Worm (Caenorhabditis elegans) whole organism, midembryonic: ENCODE measurements around the gene sfxn-1.3.

Source experiments
- T22C8.4 ChIP-seq: fragments of 200-800 bp; sonication (Bioruptor generic); IDR thresholded peaks from 2 replicates; pipeline ENCODE4 v1.3.6; 2022; ENCODE audit warnings: missing genetic modification characterization, missing compliant biosample characterization
- cog-1 ChIP-seq: sonication (generic microtip); optimal IDR thresholded peaks from 2 replicates; lab custom pipeline; 2016; ENCODE audit warnings: missing genetic modification characterization, missing compliant biosample characterization
- flt-1 ChIP-seq: fragments of 200-800 bp; sonication (Bioruptor generic); IDR thresholded peaks from 2 replicates; pipeline ENCODE4 v1.3.6; 2022; ENCODE audit warnings: missing genetic modification characterization, missing compliant biosample characterization
- klf-2 ChIP-seq: fragments of 200-800 bp; sonication (Bioruptor generic); conservative IDR thresholded peaks from 2 replicates; pipeline ENCODE4 v1.3.6; 2022; ENCODE audit warnings: missing genetic modification reagents, missing genetic modification characterization, missing compliant biosample characterization
- med-1 ChIP-seq: sonication (generic microtip); optimal IDR thresholded peaks from 2 replicates; lab custom pipeline; 2017; ENCODE audit warnings: missing genetic modification characterization, mild to moderate bottlenecking, missing compliant biosample characterization, antibody characterized with exemption, missing genetic modification reagents; ENCODE audit not compliant: insufficient read depth
- ref-1 ChIP-seq: fragments of 200-800 bp; sonication (Bioruptor generic); conservative IDR thresholded peaks from 2 replicates; pipeline ENCODE4 v1.3.6; 2022; ENCODE audit warnings: missing genetic modification reagents, missing genetic modification characterization, missing compliant biosample characterization
- tab-1 ChIP-seq: fragments of 200-800 bp; sonication (Bioruptor generic); IDR thresholded peaks from 2 replicates; pipeline ENCODE4 v1.3.6; 2022; ENCODE audit warnings: missing genetic modification characterization, missing compliant biosample characterization
- ztf-23 ChIP-seq: fragments of 200-800 bp; sonication (Bioruptor generic); IDR thresholded peaks from 2 replicates; pipeline ENCODE4 v1.3.6; 2022; ENCODE audit warnings: missing genetic modification reagents, missing genetic modification characterization, missing compliant biosample characterization
- ztf-29 ChIP-seq: fragments of 200-800 bp; sonication (Bioruptor generic); IDR thresholded peaks from 2 replicates; pipeline ENCODE4 v1.3.6; 2022; ENCODE audit warnings: missing genetic modification reagents, missing genetic modification characterization, missing compliant biosample characterization

sfxn-1.3 gene

DNA sequence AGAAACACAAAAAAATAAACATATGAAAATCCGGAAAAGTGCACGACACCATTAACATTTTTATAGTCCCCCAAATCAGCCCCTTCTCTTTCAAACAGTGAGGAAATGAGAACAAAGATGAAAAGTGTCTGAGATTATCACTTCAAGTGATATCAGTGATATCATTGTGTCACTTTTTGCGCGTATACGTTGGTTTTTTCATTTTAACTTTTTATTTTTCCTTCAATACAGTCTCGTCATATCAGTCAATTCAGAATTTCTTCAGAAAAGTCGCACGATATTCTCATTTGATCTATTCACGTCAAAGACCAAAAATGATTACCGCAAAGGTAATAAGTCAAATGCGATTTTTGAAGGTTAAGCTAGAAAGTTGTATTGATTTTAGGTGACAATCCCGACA is 21.9 kb upstream of the sfxn-1.3 start, which contains the start of gene twk-34:
twk-34 (plus strand) TSS at position 216 of the 400 bp plus-strand sequence.
- TF ChIP-seq T22C8.4 (GFP tag; lab: Robert Waterston, UW) (no peak), med-1 (GFP tag; lab: Kevin White, UChicago) (no peak), klf-2 (GFP tag; lab: Robert Waterston, UW) (no peak), tab-1 (GFP tag; lab: Robert Waterston, UW) (no peak), ztf-23 (GFP tag; lab: Robert Waterston, UW) (no peak), cog-1 (tag; lab: Kevin White, UChicago) (no peak), ref-1 (GFP tag; lab: Robert Waterston, UW) (no peak), ztf-29 (GFP tag; lab: Robert Waterston, UW) (no peak), flt-1 (GFP tag; lab: Robert Waterston, UW) (no peak)

DNA sequence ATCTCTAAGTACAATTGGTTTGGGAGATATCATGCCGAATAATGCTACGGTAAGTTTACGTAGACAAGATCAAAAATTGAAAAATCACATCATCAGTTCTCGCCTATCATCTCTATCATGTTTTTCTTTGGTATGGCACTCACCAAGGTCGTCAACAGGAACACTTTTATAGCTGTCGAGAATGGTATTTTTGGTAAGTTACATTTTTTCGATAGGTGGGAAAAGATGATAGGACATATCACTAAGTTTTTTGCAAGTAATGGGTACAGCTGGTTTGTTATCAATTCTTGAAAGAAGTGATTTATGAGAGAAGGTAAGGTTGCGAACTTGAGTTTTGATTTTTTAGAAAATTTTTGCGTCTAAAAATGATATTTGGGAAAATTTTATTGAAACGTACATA is 18.7 kb upstream of the sfxn-1.3 start:
- no peak for TF ChIP-seq ref-1 (GFP tag; lab: Robert Waterston, UW)
- TF ChIP-seq ztf-23 (GFP tag; lab: Robert Waterston, UW) = no peak
- TF ChIP-seq T22C8.4 (GFP tag; lab: Robert Waterston, UW) = no peak
- TF ChIP-seq tab-1 (GFP tag; lab: Robert Waterston, UW) = no peak
- TF ChIP-seq cog-1 (tag; lab: Kevin White, UChicago) = no peak
- TF ChIP-seq med-1 (GFP tag; lab: Kevin White, UChicago) = no peak
- TF ChIP-seq ztf-29 (GFP tag; lab: Robert Waterston, UW) = no peak
- TF ChIP-seq klf-2 (GFP tag; lab: Robert Waterston, UW) = no peak

DNA sequence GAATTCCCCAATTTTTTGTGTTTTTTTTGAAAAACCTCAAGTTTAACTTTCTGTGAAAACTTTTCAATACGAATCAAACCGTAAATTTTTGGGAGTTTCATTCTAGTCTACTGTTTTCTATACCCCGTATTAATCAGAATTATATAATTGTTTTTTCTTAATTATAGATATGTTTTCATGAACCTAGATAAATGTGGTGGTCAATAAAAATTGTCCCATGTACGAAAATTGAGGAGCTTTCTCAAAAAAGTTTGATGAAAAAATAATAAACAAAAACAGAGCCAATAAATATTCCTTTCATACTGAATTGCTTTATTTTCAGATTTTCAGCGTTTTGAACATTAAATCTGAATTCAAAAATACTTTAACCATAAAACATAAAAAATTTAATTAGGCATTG is 16.2 kb upstream of the sfxn-1.3 start, which contains the start of gene Y6E2A.1:
Y6E2A.1 (minus strand) TSS at position 101 of the 400 bp plus-strand sequence.
- no peak for TF ChIP-seq klf-2 (GFP tag; lab: Robert Waterston, UW)
- TF ChIP-seq T22C8.4 (GFP tag; lab: Robert Waterston, UW) = no peak
- TF ChIP-seq ztf-29 (GFP tag; lab: Robert Waterston, UW) = no peak
- TF ChIP-seq ztf-23 (GFP tag; lab: Robert Waterston, UW) = no peak
- TF ChIP-seq ref-1 (GFP tag; lab: Robert Waterston, UW) = no peak
- no peak for TF ChIP-seq flt-1 (GFP tag; lab: Robert Waterston, UW)
- TF ChIP-seq tab-1 (GFP tag; lab: Robert Waterston, UW) = no peak
- TF ChIP-seq cog-1 (tag; lab: Kevin White, UChicago) = no peak
- no peak for TF ChIP-seq med-1 (GFP tag; lab: Kevin White, UChicago)

- TF ChIP-seq ztf-29 (GFP tag; lab: Robert Waterston, UW) (no peak), flt-1 (GFP tag; lab: Robert Waterston, UW) (no peak), med-1 (GFP tag; lab: Kevin White, UChicago) (no peak), ref-1 (GFP tag; lab: Robert Waterston, UW) (no peak), cog-1 (tag; lab: Kevin White, UChicago) (no peak), tab-1 (GFP tag; lab: Robert Waterston, UW) (no peak), klf-2 (GFP tag; lab: Robert Waterston, UW) (no peak), ztf-23 (GFP tag; lab: Robert Waterston, UW) (no peak), T22C8.4 (GFP tag; lab: Robert Waterston, UW) (no peak)
These were observed 14.7 kb upstream of the sfxn-1.3 start, which contains the start of gene str-101 for ce11 chrV:15711898-15712297. Gene str-101, minus strand, starts transcription at chrV:15711998.

DNA sequence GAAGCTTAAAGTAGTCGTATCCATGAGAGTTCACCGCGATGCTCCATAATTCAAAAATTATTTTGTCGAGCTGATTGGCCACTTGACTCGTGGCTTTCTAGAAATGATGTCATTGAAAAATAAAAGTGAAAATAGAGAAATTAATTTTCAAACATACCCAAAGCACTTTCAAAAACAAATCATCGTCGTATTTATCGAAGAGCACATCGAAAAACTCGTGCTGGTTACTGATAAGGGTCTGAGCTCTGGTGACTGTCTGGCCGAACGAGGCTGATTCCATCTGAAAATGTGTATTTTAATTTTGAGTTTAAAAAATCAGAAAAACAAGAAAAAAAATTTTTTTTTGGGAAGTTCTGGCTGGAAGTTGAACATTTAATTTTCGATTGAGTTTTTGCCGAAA is 14.3 kb upstream of the sfxn-1.3 start:
- TF ChIP-seq tab-1 (GFP tag; lab: Robert Waterston, UW) (no peak), T22C8.4 (GFP tag; lab: Robert Waterston, UW) (no peak), ref-1 (GFP tag; lab: Robert Waterston, UW) (no peak), klf-2 (GFP tag; lab: Robert Waterston, UW) (no peak), flt-1 (GFP tag; lab: Robert Waterston, UW) (no peak), ztf-29 (GFP tag; lab: Robert Waterston, UW) (no peak), ztf-23 (GFP tag; lab: Robert Waterston, UW) (no peak), med-1 (GFP tag; lab: Kevin White, UChicago) (no peak), cog-1 (tag; lab: Kevin White, UChicago) (no peak)

ce11 chrV:15715636-15716035 is 11.0 kb upstream of the sfxn-1.3 start:
- TF ChIP-seq ztf-29 (GFP tag; lab: Robert Waterston, UW) = no peak
- TF ChIP-seq ref-1 (GFP tag; lab: Robert Waterston, UW) = no peak

DNA sequence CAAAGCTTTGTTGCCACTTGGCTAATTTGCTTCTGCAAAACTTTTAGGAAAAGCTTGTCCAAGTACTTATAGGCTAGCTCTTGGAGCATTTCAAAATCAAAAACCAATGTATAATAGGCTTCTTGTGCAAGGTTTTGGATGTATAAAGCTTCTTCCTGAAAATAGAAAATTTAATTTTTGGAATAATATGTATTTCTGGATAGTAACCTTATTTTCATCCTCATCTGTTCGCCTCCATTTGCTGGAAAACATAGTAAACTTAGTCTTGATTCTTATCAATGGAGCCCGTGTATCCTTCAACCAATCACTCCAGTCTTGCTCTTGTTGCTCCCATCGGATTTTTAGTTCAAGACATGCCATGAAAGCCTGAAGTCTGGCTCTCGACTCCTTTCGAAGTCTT is 10.0 kb upstream of the sfxn-1.3 start, which contains the start of gene Y6E2A.4:
Y6E2A.4 (minus strand) TSS at position 101 of the 400 bp plus-strand sequence.
- TF ChIP-seq ztf-29 (GFP tag; lab: Robert Waterston, UW) = no peak
- no peak for TF ChIP-seq ztf-23 (GFP tag; lab: Robert Waterston, UW)
- no peak for TF ChIP-seq flt-1 (GFP tag; lab: Robert Waterston, UW)
- TF ChIP-seq med-1 (GFP tag; lab: Kevin White, UChicago) = no peak
- no peak for TF ChIP-seq tab-1 (GFP tag; lab: Robert Waterston, UW)
- no peak for TF ChIP-seq ref-1 (GFP tag; lab: Robert Waterston, UW)
- no peak for TF ChIP-seq klf-2 (GFP tag; lab: Robert Waterston, UW)
- TF ChIP-seq T22C8.4 (GFP tag; lab: Robert Waterston, UW) = no peak
- TF ChIP-seq cog-1 (tag; lab: Kevin White, UChicago) = no peak

DNA sequence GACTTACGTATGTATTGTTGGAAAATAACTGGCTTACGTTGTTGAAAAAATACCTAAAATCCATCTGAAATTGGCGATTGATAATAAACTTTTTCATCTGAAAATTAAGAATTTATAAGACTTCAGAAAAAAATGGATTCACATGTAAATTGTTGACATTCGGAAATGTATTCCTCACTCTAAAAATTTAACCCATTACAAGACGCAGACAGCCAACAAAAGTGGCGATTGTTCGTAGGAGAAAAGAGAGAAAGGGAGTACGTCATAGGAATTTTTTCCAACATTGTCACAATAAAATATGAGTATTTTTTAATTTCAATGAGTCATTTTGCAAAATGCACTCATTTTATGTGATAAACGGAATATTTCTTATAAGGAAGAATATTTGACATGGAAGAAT is 8.1 kb upstream of the sfxn-1.3 start, which contains the start of gene Y6E2A.5:
Y6E2A.5 (minus strand) TSS at position 101 of the 400 bp plus-strand sequence.
- TF ChIP-seq cog-1 (tag; lab: Kevin White, UChicago) (no peak), med-1 (GFP tag; lab: Kevin White, UChicago) (no peak), ztf-29 (GFP tag; lab: Robert Waterston, UW) (no peak), tab-1 (GFP tag; lab: Robert Waterston, UW) (no peak), T22C8.4 (GFP tag; lab: Robert Waterston, UW) (no peak), flt-1 (GFP tag; lab: Robert Waterston, UW) (no peak), ztf-23 (GFP tag; lab: Robert Waterston, UW) (no peak), ref-1 (GFP tag; lab: Robert Waterston, UW) (no peak), klf-2 (GFP tag; lab: Robert Waterston, UW) (no peak)

DNA sequence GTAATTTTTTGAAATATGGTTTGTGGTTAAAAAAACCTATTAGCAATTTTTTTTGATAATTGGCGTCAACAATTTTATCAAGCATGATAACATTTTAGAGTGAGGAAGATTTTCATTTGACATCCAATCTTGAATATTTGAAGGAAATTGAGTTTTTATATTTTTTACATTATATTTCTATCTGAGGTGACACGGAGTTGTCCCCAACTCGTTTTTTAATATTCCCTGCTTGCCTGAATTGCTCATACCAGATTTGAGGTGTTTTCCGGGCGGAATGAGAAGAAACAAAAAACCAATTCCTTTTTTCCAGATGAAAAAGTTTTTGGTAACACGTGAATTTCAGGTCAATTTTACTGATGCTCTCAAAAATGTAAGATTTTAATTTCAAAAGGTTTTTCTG is 7.1 kb upstream of the sfxn-1.3 start, which contains the start of gene Y6E2A.7:
Y6E2A.7 (plus strand) TSS at position 301 of the 400 bp plus-strand sequence.
- TF ChIP-seq tab-1 (GFP tag; lab: Robert Waterston, UW) (no peak), T22C8.4 (GFP tag; lab: Robert Waterston, UW) (no peak), ztf-29 (GFP tag; lab: Robert Waterston, UW) (no peak), med-1 (GFP tag; lab: Kevin White, UChicago) (no peak), flt-1 (GFP tag; lab: Robert Waterston, UW) (no peak), ztf-23 (GFP tag; lab: Robert Waterston, UW) (no peak), cog-1 (tag; lab: Kevin White, UChicago) (no peak)
